Fruit fly (Drosophila melanogaster): ENCODE data around the gene Gr93b.
A peak's percentile ranks its signal among the peaks of the same experiment; 100 is the strongest.

Gr93b gene

dm6 chr3R:21848987-21849442, 5.5 kb upstream of the Gr93b start (continued):
- TF ChIP-seq CG3995 (GFP tag; optimal IDR thresholded peaks at IDR 0.05) (no peak), btn (GFP tag; optimal IDR thresholded peaks at IDR 0.05) (peak; percentile 9), slou (GFP tag; optimal IDR thresholded peaks at IDR 0.05) (peak; percentile 52), rib (GFP tag; IDR thresholded peaks at IDR 0.05) (no peak), CG31365 (tag; optimal IDR thresholded peaks at IDR 0.05) (no peak), fd3F (GFP tag; optimal IDR thresholded peaks at IDR 0.05) (no peak), CG18599 (GFP tag; optimal IDR thresholded peaks at IDR 0.05) (peak; percentile 56), tio (GFP tag; optimal IDR thresholded peaks at IDR 0.05) (peak; percentile 80), stwl (tag; optimal IDR thresholded peaks at IDR 0.05) (peak; percentile 7), Doc2 (GFP tag; IDR thresholded peaks at IDR 0.05) (no peak), ind (GFP tag; optimal IDR thresholded peaks at IDR 0.05) (peak; percentile 45), p53 (GFP tag; optimal IDR thresholded peaks at IDR 0.05) (no peak), CG10979 (tag; optimal IDR thresholded peaks at IDR 0.05) (peak; percentile 84), esg (GFP tag; conservative IDR thresholded peaks at IDR 0.05) (0 out of 2 replicates have a peak, but pooled peaks have one; percentile 9), sr (GFP tag; IDR thresholded peaks at IDR 0.05) (no peak), CG12769 (tag; optimal IDR thresholded peaks at IDR 0.05) (no peak), CG8089 (GFP tag; optimal IDR thresholded peaks at IDR 0.05) (peak; percentile 26), CG34422 (GFP tag; IDR thresholded peaks at IDR 0.05) (peak; percentile 44; the same call in 2 of the 3 replicates), gsb-n (tag; optimal IDR thresholded peaks at IDR 0.05) (peak; percentile 56), ap (GFP tag; IDR thresholded peaks at IDR 0.05) (no peak), CG3407 (GFP tag; optimal IDR thresholded peaks at IDR 0.05) (peak; percentile 46), CG10431 (GFP tag; optimal IDR thresholded peaks at IDR 0.05) (peak; percentile 0), phol (tag; optimal IDR thresholded peaks at IDR 0.05) (peak; percentile 84), CG11696 (GFP tag; IDR thresholded peaks at IDR 0.05) (peak; percentile 87), mld (GFP tag; IDR thresholded peaks at IDR 0.05; ENCODE audit: partially characterized antibody) (no peak), Xbp1 (GFP tag; optimal IDR thresholded peaks at IDR 0.05) (peak; percentile 67), CG7372 (GFP tag; IDR thresholded peaks at IDR 0.05) (no peak), Rx (GFP tag; IDR thresholded peaks at IDR 0.05) (no peak), CG7357 (GFP tag; IDR thresholded peaks at IDR 0.05) (0 out of 3 replicates have a peak, but pooled peaks have one; percentile 31), CG14710 (tag; optimal IDR thresholded peaks at IDR 0.05) (peak; percentile 85), Ravus (GFP tag; IDR thresholded peaks at IDR 0.05) (no peak), CG11398 (GFP tag; optimal IDR thresholded peaks at IDR 0.05) (peak; percentile 7), ssp (GFP tag; IDR thresholded peaks at IDR 0.05) (peak; percentile 27; the same call in 1 of the 2 replicates), slbo (GFP tag; IDR thresholded peaks at IDR 0.05) (peak; percentile 37), h (optimal IDR thresholded peaks at IDR 0.05) (no peak), CG10654 (GFP tag; optimal IDR thresholded peaks at IDR 0.05) (peak; percentile 29), lola (GFP tag; optimal IDR thresholded peaks at IDR 0.05) (peak in 1 of 3 experiments; percentile 85), CG11085 (GFP tag; IDR thresholded peaks at IDR 0.05) (no peak), gsb (GFP tag; IDR thresholded peaks at IDR 0.05) (no peak), gce (GFP tag; IDR thresholded peaks at IDR 0.05) (no peak), CG31388 (GFP tag; optimal IDR thresholded peaks at IDR 0.05) (no peak), toy (GFP tag; IDR thresholded peaks at IDR 0.05) (no peak), chm (GFP tag; IDR thresholded peaks at IDR 0.05) (no peak), CG17186 (GFP tag; optimal IDR thresholded peaks at IDR 0.05) (no peak), CG12104 (GFP tag; optimal IDR thresholded peaks at IDR 0.05) (peak; percentile 79), Oli (tag; optimal IDR thresholded peaks at IDR 0.05) (peak; percentile 78), Sry-β (GFP tag; optimal IDR thresholded peaks at IDR 0.05) (peak; percentile 14), ranshi (GFP tag; IDR thresholded peaks at IDR 0.05) (peak; percentile 38; the same call in 1 of the 2 replicates), seq (GFP tag; IDR thresholded peaks at IDR 0.05) (0 out of 2 replicates have a peak, but pooled peaks have one; percentile 38), pum (GFP tag; optimal IDR thresholded peaks at IDR 0.05) (peak; percentile 63), CG12299 (tag; optimal IDR thresholded peaks at IDR 0.05) (peak; percentile 41), trh (GFP tag; optimal IDR thresholded peaks at IDR 0.05) (no peak)
